Fruit fly (Drosophila melanogaster) S2 (cell line): Measurements from ENCODE around the gene CG31957.

Source experiments
- CG8478 ChIP-seq: fragments of >200 bp; optimal IDR thresholded peaks from 2 replicates; lab custom pipeline; 2018
- CTCF ChIP-seq, 2 experiments: fragments of >200 bp; optimal IDR thresholded peaks; 2 replicates each; lab custom pipeline; 2018

dm6 chr2L:3916857-3917256 is 44.6 kb upstream of the CG31957 start:
- TF ChIP-seq CTCF (optimal IDR thresholded peaks at IDR 0.05; lab: Kevin White, UChicago) (no peak), CG8478 (lab: Kevin White, UChicago) (no peak)
